Fruit fly (Drosophila melanogaster) whole organism, embryonic: Measurements from ENCODE around the gene Gbs-70E.

Experiments used
- Bdp1 ChIP-seq: fragments of 200-800 bp; sonication (Bioruptor generic); optimal IDR thresholded peaks from 3 replicates; lab custom pipeline; 2016; ENCODE audit warnings: missing biosample characterization, missing genetic modification characterization
- CG7271 ChIP-seq: fragments of 200-800 bp; sonication (Bioruptor generic); optimal IDR thresholded peaks from 2 replicates; lab custom pipeline; 2018; ENCODE audit warnings: missing biosample characterization, mild to moderate bottlenecking, missing genetic modification characterization, moderate library complexity
- br ChIP-seq: fragments of >200 bp; optimal IDR thresholded peaks from 2 replicates; lab custom pipeline; 2017
- psq ChIP-seq: fragments of 200-800 bp; sonication (Bioruptor generic); optimal IDR thresholded peaks from 2 replicates; lab custom pipeline; 2017; ENCODE audit warnings: missing biosample characterization, missing genetic modification characterization

- no peak for TF ChIP-seq Bdp1 (GFP tag; lab: Kevin White, UChicago)
- TF ChIP-seq CG7271 = no peak
- TF ChIP-seq psq (GFP tag; lab: Kevin White, UChicago) = no peak
- TF ChIP-seq br (lab: Kevin White, UChicago) = no peak
Observed at dm6 chr3L:14556177-14556576, 5.4 kb upstream of the Gbs-70E start.
